Worm (Caenorhabditis elegans): Measurements from ENCODE around the gene K01D12.10.

DNA sequence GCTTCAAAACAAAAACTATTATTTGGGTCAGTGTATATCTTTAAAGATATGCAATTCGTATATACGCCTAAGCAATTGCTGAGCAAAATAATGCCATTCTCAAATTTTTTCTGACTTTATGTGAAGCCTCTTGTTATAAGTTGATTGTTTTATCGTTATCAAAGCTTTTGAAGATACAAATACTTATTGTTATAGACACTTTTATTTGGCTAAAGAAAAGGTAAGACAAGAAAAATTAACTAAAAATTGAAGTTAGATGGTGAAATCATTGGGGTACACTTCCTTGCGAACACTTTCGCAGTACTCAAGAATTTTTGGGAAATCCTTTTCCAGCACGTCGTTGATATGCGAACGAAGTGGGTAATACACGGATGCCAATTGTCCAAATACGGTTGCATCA lies 6.3 kb downstream of the K01D12.10 start:
- TF ChIP-seq unc-130 (GFP tag; optimal IDR thresholded peaks at IDR 0.05) (no peak), ceh-58 (GFP tag; IDR thresholded peaks at IDR 0.05) (no peak), C17E4.6 (GFP tag; IDR thresholded peaks at IDR 0.05) (no peak), F22D6.2 (tag; optimal IDR thresholded peaks at IDR 0.05) (no peak), lin-35 (GFP tag; optimal IDR thresholded peaks at IDR 0.05) (no peak), somi-1 (GFP tag; optimal IDR thresholded peaks at IDR 0.05) (no peak), athp-1 (tag; optimal IDR thresholded peaks at IDR 0.05) (no peak), T26A5.8 (tag; optimal IDR thresholded peaks at IDR 0.05) (no peak)

Data from whole organism, young adult.